Worm (Caenorhabditis elegans) whole organism, late embryonic: ENCODE measurements around the gene T14B4.19.

Experiments
- ceh-34 ChIP-seq: sonication (generic microtip); optimal IDR thresholded peaks from 2 replicates; lab custom pipeline; 2016; ENCODE audit warnings: mild to moderate bottlenecking, missing genetic modification characterization, missing compliant biosample characterization
- gmeb-2 ChIP-seq: sonication (generic microtip); optimal IDR thresholded peaks from 2 replicates; lab custom pipeline; 2016; ENCODE audit warnings: missing genetic modification characterization, inconsistent platforms, missing compliant biosample characterization

ce11 chrII:6701497-6701896, 11.2 kb downstream of the T14B4.19 start, which contains the start of gene C18H9.6:
- no peak for TF ChIP-seq gmeb-2
- TF ChIP-seq ceh-34 (tag; lab: Kevin White, UChicago): no peak
